Worm (Caenorhabditis elegans) whole organism, early embryonic: Measurements from ENCODE around the gene cka-2.

Experiments
- B0310.2 ChIP-seq: sonication (generic microtip); optimal IDR thresholded peaks from 2 replicates; lab custom pipeline; 2016; ENCODE audit warnings: mild to moderate bottlenecking, missing genetic modification characterization, missing compliant biosample characterization
- F13C5.2 ChIP-seq: sonication (generic microtip); optimal IDR thresholded peaks from 2 replicates; lab custom pipeline; 2017; ENCODE audit warnings: mild to moderate bottlenecking, missing genetic modification characterization, inconsistent platforms, missing compliant biosample characterization
- aly-1 ChIP-seq: sonication (generic microtip); optimal IDR thresholded peaks from 2 replicates; lab custom pipeline; 2016; ENCODE audit warnings: missing genetic modification characterization, missing compliant biosample characterization
- ama-1 ChIP-seq: fragments of 150-350 bp; optimal IDR thresholded peaks from 2 replicates; lab custom pipeline; 2014
- ceh-13 ChIP-seq: fragments of 200-800 bp; sonication (Bioruptor generic); optimal IDR thresholded peaks from 2 replicates; lab custom pipeline; 2018; ENCODE audit warnings: mild to moderate bottlenecking, missing genetic modification characterization, missing compliant biosample characterization
- ceh-36 ChIP-seq: sonication (generic microtip); optimal IDR thresholded peaks from 2 replicates; lab custom pipeline; 2016; ENCODE audit warnings: missing genetic modification characterization, inconsistent platforms, missing compliant biosample characterization
- ets-7 ChIP-seq: sonication (generic microtip); optimal IDR thresholded peaks from 2 replicates; lab custom pipeline; 2016; ENCODE audit warnings: missing genotype, missing genetic modification characterization, missing compliant biosample characterization
- flt-1 ChIP-seq: fragments of 200-800 bp; sonication (Bioruptor generic); IDR thresholded peaks from 2 replicates; pipeline ENCODE4 v1.3.6; 2022; ENCODE audit warnings: missing genetic modification characterization, missing compliant biosample characterization
- hmbx-1 ChIP-seq: sonication (generic microtip); optimal IDR thresholded peaks from 2 replicates; lab custom pipeline; 2016; ENCODE audit warnings: mild to moderate bottlenecking, missing genetic modification characterization, missing compliant biosample characterization
- hmg-4 ChIP-seq: fragments of 200-800 bp; sonication (Bioruptor generic); optimal IDR thresholded peaks from 2 replicates; lab custom pipeline; 2018; ENCODE audit warnings: mild to moderate bottlenecking, missing genetic modification characterization, missing compliant biosample characterization
- hnd-1 ChIP-seq: sonication (generic microtip); optimal IDR thresholded peaks from 2 replicates; lab custom pipeline; 2016; ENCODE audit warnings: missing genetic modification characterization, missing compliant biosample characterization
- pes-1 ChIP-seq: fragments of 200-800 bp; sonication (Bioruptor generic); IDR thresholded peaks from 2 replicates; pipeline ENCODE4 v1.3.6; 2022; ENCODE audit warnings: missing genetic modification reagents, missing genetic modification characterization, missing compliant biosample characterization
- scrt-1 ChIP-seq: fragments of 200-800 bp; sonication (Bioruptor generic); IDR thresholded peaks from 2 replicates; pipeline ENCODE4 v1.3.6; 2022; ENCODE audit warnings: missing genetic modification characterization, missing compliant biosample characterization
- sea-1 ChIP-seq: fragments of 200-800 bp; sonication (Bioruptor generic); conservative IDR thresholded peaks from 2 replicates; pipeline ENCODE4 v1.3.6; 2022; ENCODE audit warnings: missing genetic modification characterization, missing compliant biosample characterization
- tbx-11 ChIP-seq: fragments of 200-800 bp; sonication (Bioruptor generic); IDR thresholded peaks from 2 replicates; pipeline ENCODE4 v1.3.6; 2022; ENCODE audit warnings: missing genetic modification characterization, missing compliant biosample characterization
- tbx-37 ChIP-seq: fragments of 200-800 bp; sonication (Bioruptor generic); conservative IDR thresholded peaks from 2 replicates; pipeline ENCODE4 v1.3.6; 2022; ENCODE audit warnings: missing genetic modification reagents, missing genetic modification characterization, missing compliant biosample characterization
- tra-4 ChIP-seq: sonication (generic microtip); optimal IDR thresholded peaks from 2 replicates; lab custom pipeline; 2017; ENCODE audit warnings: missing genetic modification characterization, missing compliant biosample characterization

The cka-2 gene

ce11 chrX:4285669-4286174 is at the start of gene cka-2:
Gene cka-2 (plus strand): TSS chrX:4286124.
- TF ChIP-seq ama-1 (lab: Kevin White, UChicago), result no peak
- no peak for TF ChIP-seq hmbx-1 (tag; lab: Kevin White, UChicago)
- TF ChIP-seq B0310.2 (tag; lab: Kevin White, UChicago), result no peak
- no peak for TF ChIP-seq hmg-4 (GFP tag; lab: Kevin White, UChicago)
- TF ChIP-seq tra-4, result no peak
- TF ChIP-seq hnd-1 (tag; lab: Kevin White, UChicago), result no peak
- TF ChIP-seq ceh-13 (GFP tag; lab: Kevin White, UChicago), result no peak
- TF ChIP-seq tbx-11 (GFP tag; lab: Robert Waterston, UW), result no peak
- no peak for TF ChIP-seq flt-1 (GFP tag; lab: Robert Waterston, UW)
- no peak for TF ChIP-seq scrt-1 (GFP tag; lab: Robert Waterston, UW)
- no peak for TF ChIP-seq ceh-36 (tag; lab: Kevin White, UChicago)
- no peak for TF ChIP-seq ets-7 (tag; lab: Kevin White, UChicago)

ce11 chrX:4238971-4239370 is 47.0 kb upstream of the cka-2 start:
- TF ChIP-seq sea-1 (GFP tag; lab: Robert Waterston, UW), result no peak
- no peak for TF ChIP-seq tra-4
- TF ChIP-seq F13C5.2 (tag; lab: Kevin White, UChicago), result no peak
- no peak for TF ChIP-seq B0310.2 (tag; lab: Kevin White, UChicago)
- TF ChIP-seq scrt-1 (GFP tag; lab: Robert Waterston, UW), result no peak
- TF ChIP-seq tbx-11 (GFP tag; lab: Robert Waterston, UW), result no peak
- no peak for TF ChIP-seq hmg-4 (GFP tag; lab: Kevin White, UChicago)
- TF ChIP-seq pes-1 (GFP tag; lab: Robert Waterston, UW), result no peak
- TF ChIP-seq hmbx-1 (tag; lab: Kevin White, UChicago), result no peak
- TF ChIP-seq tbx-37 (GFP tag; lab: Robert Waterston, UW), result no peak
- no peak for TF ChIP-seq ets-7 (tag; lab: Kevin White, UChicago)
- no peak for TF ChIP-seq ceh-36 (tag; lab: Kevin White, UChicago)
- no peak for TF ChIP-seq aly-1

- no peak for TF ChIP-seq flt-1 (GFP tag; lab: Robert Waterston, UW)
- TF ChIP-seq scrt-1 (GFP tag; lab: Robert Waterston, UW), result no peak
- TF ChIP-seq F13C5.2 (tag; lab: Kevin White, UChicago), result no peak
- TF ChIP-seq hmg-4 (GFP tag; lab: Kevin White, UChicago), result no peak
- no peak for TF ChIP-seq hnd-1 (tag; lab: Kevin White, UChicago)
- no peak for TF ChIP-seq ceh-36 (tag; lab: Kevin White, UChicago)
- no peak for TF ChIP-seq ceh-13 (GFP tag; lab: Kevin White, UChicago)
- no peak for TF ChIP-seq tra-4
These were observed 41.3 kb upstream of the cka-2 start for ce11 chrX:4244489-4245123.

ce11 chrX:4245124-4245523 is 40.8 kb upstream of the cka-2 start:
- TF ChIP-seq F13C5.2 (tag; lab: Kevin White, UChicago) (no peak), ama-1 (lab: Kevin White, UChicago) (no peak), flt-1 (GFP tag; lab: Robert Waterston, UW) (no peak), B0310.2 (tag; lab: Kevin White, UChicago) (no peak)

- TF ChIP-seq hmg-4 (GFP tag; lab: Kevin White, UChicago), result no peak
- TF ChIP-seq F13C5.2 (tag; lab: Kevin White, UChicago), result no peak
- TF ChIP-seq hmbx-1 (tag; lab: Kevin White, UChicago), result no peak
- no peak for TF ChIP-seq flt-1 (GFP tag; lab: Robert Waterston, UW)
- TF ChIP-seq tbx-11 (GFP tag; lab: Robert Waterston, UW), result no peak
- TF ChIP-seq aly-1, result no peak
- TF ChIP-seq ets-7 (tag; lab: Kevin White, UChicago), result no peak
These were observed 39.7 kb upstream of the cka-2 start for ce11 chrX:4246237-4246697.

- TF ChIP-seq ets-7 (tag; lab: Kevin White, UChicago) (no peak), hnd-1 (tag; lab: Kevin White, UChicago) (no peak), flt-1 (GFP tag; lab: Robert Waterston, UW) (no peak), hmbx-1 (tag; lab: Kevin White, UChicago) (no peak), tbx-11 (GFP tag; lab: Robert Waterston, UW) (no peak), F13C5.2 (tag; lab: Kevin White, UChicago) (no peak), hmg-4 (GFP tag; lab: Kevin White, UChicago) (no peak), tra-4 (no peak), sea-1 (GFP tag; lab: Robert Waterston, UW) (no peak)
These were observed 38.9 kb upstream of the cka-2 start, which contains the start of gene F48D6.4 for ce11 chrX:4246867-4247591. Gene F48D6.4 (minus strand): TSS chrX:4247212.

ce11 chrX:4248417-4248816 is 37.5 kb upstream of the cka-2 start:
- no peak for TF ChIP-seq tbx-11 (GFP tag; lab: Robert Waterston, UW)
- TF ChIP-seq hmbx-1 (tag; lab: Kevin White, UChicago), result no peak
- no peak for TF ChIP-seq scrt-1 (GFP tag; lab: Robert Waterston, UW)
- no peak for TF ChIP-seq tbx-37 (GFP tag; lab: Robert Waterston, UW)
- TF ChIP-seq ama-1 (lab: Kevin White, UChicago), result no peak
- TF ChIP-seq B0310.2 (tag; lab: Kevin White, UChicago), result no peak
- TF ChIP-seq tra-4, result no peak
- TF ChIP-seq F13C5.2 (tag; lab: Kevin White, UChicago), result no peak
- TF ChIP-seq hmg-4 (GFP tag; lab: Kevin White, UChicago), result no peak
- TF ChIP-seq ets-7 (tag; lab: Kevin White, UChicago), result no peak
- TF ChIP-seq sea-1 (GFP tag; lab: Robert Waterston, UW), result no peak
- TF ChIP-seq hnd-1 (tag; lab: Kevin White, UChicago), result no peak
- TF ChIP-seq pes-1 (GFP tag; lab: Robert Waterston, UW), result no peak
- TF ChIP-seq flt-1 (GFP tag; lab: Robert Waterston, UW), result no peak
- no peak for TF ChIP-seq aly-1
- TF ChIP-seq ceh-13 (GFP tag; lab: Kevin White, UChicago), result no peak
- TF ChIP-seq ceh-36 (tag; lab: Kevin White, UChicago), result no peak
